Fruit fly (Drosophila melanogaster) whole organism, prepupa: ENCODE results near the gene CG9166.

Experiments used
- Blimp-1 ChIP-seq: fragments of 200-800 bp; sonication (Bioruptor generic); optimal IDR thresholded peaks from 3 replicates; lab custom pipeline; 2017; ENCODE audit warnings: missing biosample characterization, missing genetic modification characterization, mild to moderate bottlenecking, moderate library complexity, missing genetic modification reagents
- CG10631 ChIP-seq: fragments of 200-800 bp; sonication (Bioruptor generic); optimal IDR thresholded peaks from 2 replicates; lab custom pipeline; 2016; ENCODE audit warnings: missing biosample characterization, missing genetic modification characterization
- CG10669 ChIP-seq: fragments of 200-800 bp; sonication (Bioruptor generic); optimal IDR thresholded peaks from 3 replicates; lab custom pipeline; 2018; ENCODE audit warnings: missing biosample characterization, mild to moderate bottlenecking, missing genetic modification characterization, moderate library complexity
- CG11902 ChIP-seq: fragments of 200-800 bp; sonication (Bioruptor generic); optimal IDR thresholded peaks from 3 replicates; lab custom pipeline; 2016; ENCODE audit warnings: missing biosample characterization, missing genetic modification characterization
- CG15336 ChIP-seq: fragments of 200-800 bp; sonication (Bioruptor generic); IDR thresholded peaks from 2 replicates; pipeline ENCODE4 v1.3.6; 2022; ENCODE audit warnings: missing biosample characterization, missing genetic modification characterization
- CG1621 ChIP-seq: fragments of 200-800 bp; sonication (Bioruptor generic); optimal IDR thresholded peaks from 3 replicates; lab custom pipeline; 2018; ENCODE audit warnings: missing biosample characterization, mild to moderate bottlenecking, missing genetic modification characterization
- CG16779 ChIP-seq: fragments of 200-800 bp; sonication (Bioruptor generic); optimal IDR thresholded peaks from 3 replicates; lab custom pipeline; 2017; ENCODE audit warnings: missing biosample characterization, mild to moderate bottlenecking, missing genetic modification characterization
- CG31627 ChIP-seq: fragments of 200-800 bp; sonication (Bioruptor generic); optimal IDR thresholded peaks from 3 replicates; lab custom pipeline; 2016; ENCODE audit warnings: missing biosample characterization, missing genetic modification characterization
- CG3919 ChIP-seq: fragments of 200-800 bp; sonication (Bioruptor generic); optimal IDR thresholded peaks from 3 replicates; lab custom pipeline; 2016; ENCODE audit warnings: missing biosample characterization, missing genetic modification characterization
- CG6276 ChIP-seq: fragments of 200-800 bp; sonication (Bioruptor generic); optimal IDR thresholded peaks from 2 replicates; lab custom pipeline; 2017; ENCODE audit warnings: missing biosample characterization, mild to moderate bottlenecking, missing genetic modification characterization
- CG6792 ChIP-seq: fragments of 200-800 bp; sonication (Bioruptor generic); optimal IDR thresholded peaks from 3 replicates; lab custom pipeline; 2016; ENCODE audit warnings: missing biosample characterization, missing genetic modification characterization
- CG6808 ChIP-seq: fragments of 200-800 bp; sonication (Bioruptor generic); optimal IDR thresholded peaks from 3 replicates; lab custom pipeline; 2017; ENCODE audit warnings: missing biosample characterization, missing genetic modification characterization, mild to moderate bottlenecking, moderate library complexity, missing genetic modification reagents
- CG7368 ChIP-seq: fragments of 200-800 bp; sonication (Bioruptor generic); optimal IDR thresholded peaks from 3 replicates; lab custom pipeline; 2016; ENCODE audit warnings: missing biosample characterization, missing genetic modification characterization
- CG8119 ChIP-seq: fragments of 200-800 bp; sonication (Bioruptor generic); IDR thresholded peaks from 3 replicates; pipeline ENCODE4 v1.3.6; 2022; ENCODE audit warnings: missing biosample characterization, missing genetic modification characterization
- CG8319 ChIP-seq: fragments of 200-800 bp; sonication (Bioruptor generic); optimal IDR thresholded peaks from 3 replicates; lab custom pipeline; 2016; ENCODE audit warnings: missing biosample characterization, missing genetic modification characterization
- CG8632 ChIP-seq: fragments of 200-800 bp; sonication (Bioruptor generic); optimal IDR thresholded peaks from 3 replicates; lab custom pipeline; 2016; ENCODE audit warnings: missing biosample characterization, missing genetic modification characterization
- CG9139 ChIP-seq: fragments of 200-800 bp; sonication (Bioruptor generic); optimal IDR thresholded peaks from 3 replicates; lab custom pipeline; 2017; ENCODE audit warnings: missing biosample characterization, mild to moderate bottlenecking, missing genetic modification characterization
- Eip75B ChIP-seq: fragments of 200-800 bp; sonication (Bioruptor generic); optimal IDR thresholded peaks from 3 replicates; lab custom pipeline; 2016; ENCODE audit warnings: missing biosample characterization, missing genetic modification characterization
- Eip78C ChIP-seq: fragments of 200-800 bp; sonication (Bioruptor generic); peaks from one replicate; lab custom pipeline; 2016; ENCODE audit warnings: missing biosample characterization, missing genetic modification characterization
- Ets21C ChIP-seq: fragments of 200-800 bp; sonication (Bioruptor generic); optimal IDR thresholded peaks from 3 replicates; lab custom pipeline; 2016; ENCODE audit warnings: missing biosample characterization, missing genetic modification characterization
- Hr39 ChIP-seq: fragments of 200-800 bp; sonication (Bioruptor generic); optimal IDR thresholded peaks from 2 replicates; lab custom pipeline; 2016; ENCODE audit warnings: missing biosample characterization, missing genetic modification characterization
- Lpt ChIP-seq: fragments of 200-800 bp; sonication (Bioruptor generic); optimal IDR thresholded peaks from 3 replicates; lab custom pipeline; 2016; ENCODE audit warnings: missing biosample characterization, missing genetic modification characterization
- Met ChIP-seq: fragments of 200-800 bp; sonication (Bioruptor generic); optimal IDR thresholded peaks from 3 replicates; lab custom pipeline; 2016; ENCODE audit warnings: missing biosample characterization, missing genetic modification characterization
- OdsH ChIP-seq: fragments of 200-800 bp; sonication (Bioruptor generic); optimal IDR thresholded peaks from 3 replicates; lab custom pipeline; 2016; ENCODE audit warnings: missing biosample characterization, missing genetic modification characterization
- Smox ChIP-seq: fragments of 200-800 bp; sonication (Bioruptor generic); optimal IDR thresholded peaks from 3 replicates; lab custom pipeline; 2016; ENCODE audit warnings: missing biosample characterization, missing genetic modification characterization
- Sox102F ChIP-seq: fragments of 200-800 bp; sonication (Bioruptor generic); optimal IDR thresholded peaks from 2 replicates; lab custom pipeline; 2016; ENCODE audit warnings: missing biosample characterization, mild to moderate bottlenecking, missing genetic modification characterization
- Sox15 ChIP-seq: fragments of 200-800 bp; sonication (Bioruptor generic); optimal IDR thresholded peaks from 3 replicates; lab custom pipeline; 2016; ENCODE audit warnings: missing biosample characterization, missing genetic modification characterization
- acj6 ChIP-seq: fragments of 200-800 bp; sonication (Bioruptor generic); optimal IDR thresholded peaks from 3 replicates; lab custom pipeline; 2016; ENCODE audit warnings: missing biosample characterization, missing genetic modification characterization
- eg ChIP-seq: fragments of 200-800 bp; sonication (Bioruptor generic); IDR thresholded peaks from 3 replicates; pipeline ENCODE4 v1.3.6; 2022; ENCODE audit warnings: missing biosample characterization, missing genetic modification characterization
- esn ChIP-seq: fragments of 200-800 bp; sonication (Bioruptor generic); optimal IDR thresholded peaks from 2 replicates; lab custom pipeline; 2016; ENCODE audit warnings: missing biosample characterization, mild to moderate bottlenecking, missing genetic modification characterization, moderate library complexity
- fd59A ChIP-seq: fragments of 200-800 bp; sonication (Bioruptor generic); optimal IDR thresholded peaks from 2 replicates; lab custom pipeline; 2017; ENCODE audit warnings: missing biosample characterization, mild to moderate bottlenecking, missing genetic modification characterization, missing genetic modification reagents
- fkh ChIP-seq: fragments of 200-800 bp; sonication (Bioruptor generic); optimal IDR thresholded peaks from 3 replicates; lab custom pipeline; 2017; ENCODE audit warnings: missing biosample characterization, mild to moderate bottlenecking, missing genetic modification characterization, moderate library complexity
- lz ChIP-seq: fragments of 200-800 bp; sonication (Bioruptor generic); optimal IDR thresholded peaks from 3 replicates; lab custom pipeline; 2016; ENCODE audit warnings: missing biosample characterization, missing genetic modification characterization
- pdm3 ChIP-seq: fragments of 200-800 bp; sonication (Bioruptor generic); optimal IDR thresholded peaks from 3 replicates; lab custom pipeline; 2016; ENCODE audit warnings: missing biosample characterization, missing genetic modification characterization
- salr ChIP-seq, 2 experiments: fragments of 200-800 bp; sonication (Bioruptor generic); optimal IDR thresholded peaks; 3 replicates each; lab custom pipeline; 2016 to 2018; ENCODE audit warnings: missing biosample characterization in 2 of 2, missing genetic modification characterization in 2 of 2, mild to moderate bottlenecking in 1 of 2
- spab ChIP-seq: fragments of 200-800 bp; sonication (Bioruptor generic); optimal IDR thresholded peaks from 2 replicates; lab custom pipeline; 2017; ENCODE audit warnings: missing biosample characterization, mild to moderate bottlenecking, missing genetic modification characterization, missing genetic modification reagents
- ss ChIP-seq, 2 experiments: fragments of 200-800 bp; sonication (Bioruptor generic); optimal IDR thresholded peaks; 2 replicates in 1 of 2; 3 replicates in 1 of 2; lab custom pipeline; 2017 to 2018; ENCODE audit warnings: mild to moderate bottlenecking in 2 of 2, missing biosample characterization in 2 of 2, missing genetic modification characterization in 2 of 2, moderate library complexity in 1 of 2
- svp ChIP-seq: fragments of 200-800 bp; sonication (Bioruptor generic); peaks from one replicate; lab custom pipeline; 2016; ENCODE audit warnings: missing biosample characterization, missing genetic modification characterization
- topi ChIP-seq: fragments of 200-800 bp; sonication (Bioruptor generic); optimal IDR thresholded peaks from 3 replicates; lab custom pipeline; 2016; ENCODE audit warnings: missing biosample characterization, missing genetic modification characterization
- vri ChIP-seq: fragments of 200-800 bp; sonication (Bioruptor generic); optimal IDR thresholded peaks from 3 replicates; lab custom pipeline; 2016; ENCODE audit warnings: missing biosample characterization, mild to moderate bottlenecking, missing genetic modification characterization

CG9166 gene

DNA sequence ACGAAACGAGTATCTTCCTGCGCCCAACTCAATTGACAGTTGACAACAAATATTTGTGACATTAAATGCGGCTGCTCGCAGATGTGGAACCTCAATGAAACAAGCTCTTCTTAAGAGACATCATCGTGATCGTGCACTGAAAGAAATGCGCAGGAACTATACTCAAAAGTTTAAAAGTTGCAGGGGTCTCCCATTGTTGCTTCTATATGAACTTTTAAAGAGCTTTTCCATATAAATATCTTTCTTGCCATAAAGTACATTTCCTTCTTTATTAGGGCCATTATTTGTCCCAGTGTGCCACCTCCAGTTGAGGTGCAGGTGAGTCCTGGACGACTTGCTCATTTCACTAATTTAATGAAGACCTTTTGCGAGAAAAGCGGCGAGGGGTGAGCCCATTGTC lies 37.2 kb downstream of the CG9166 start (continued):
- TF ChIP-seq fd59A (GFP tag; lab: Kevin White, UChicago) (peak; percentile 66), Sox15 (peak; percentile 66), fkh (no peak), eg (GFP tag; lab: Robert Waterston, UW) (no peak), vri (GFP tag; lab: Kevin White, UChicago) (peak; percentile 61), CG8319 (peak; percentile 30), esn (GFP tag; lab: Kevin White, UChicago) (peak; percentile 81), CG6276 (GFP tag; lab: Kevin White, UChicago) (no peak), CG10669 (GFP tag; lab: Kevin White, UChicago) (peak; percentile 24), topi (GFP tag; lab: Kevin White, UChicago) (peak; percentile 67), CG6792 (GFP tag; lab: Kevin White, UChicago) (peak; percentile 69), ss (GFP tag; optimal IDR thresholded peaks at IDR 0.05; lab: Kevin White, UChicago) (peak in 1 of 2 experiments; percentile 28), Hr39 (GFP tag; lab: Kevin White, UChicago) (peak; percentile 86), CG8119 (no peak), pdm3 (peak; percentile 71), salr (GFP tag; optimal IDR thresholded peaks at IDR 0.05; lab: Kevin White, UChicago) (peak in 1 of 2 experiments; percentile 49), Ets21C (GFP tag; lab: Kevin White, UChicago) (peak; percentile 66), OdsH (GFP tag; lab: Kevin White, UChicago) (peak; percentile 75), CG15336 (GFP tag; lab: Robert Waterston, UW) (0 out of 2 replicates have a peak, but pooled peaks have one; percentile 10), CG16779 (tag; lab: Kevin White, UChicago) (no peak), CG31627 (GFP tag; lab: Kevin White, UChicago) (peak; percentile 83), Lpt (no peak), lz (GFP tag; lab: Kevin White, UChicago) (peak; percentile 70), CG7368 (GFP tag; lab: Kevin White, UChicago) (peak; percentile 2), CG11902 (GFP tag; lab: Kevin White, UChicago) (peak; percentile 0), Sox102F (GFP tag; lab: Kevin White, UChicago) (peak; percentile 81), Eip78C (GFP tag; lab: Kevin White, UChicago) (peak; percentile 78), CG3919 (GFP tag; lab: Kevin White, UChicago) (peak; percentile 52), CG8632 (GFP tag; lab: Kevin White, UChicago) (peak; percentile 61), CG1621 (tag; lab: Kevin White, UChicago) (peak; percentile 61), Smox (GFP tag; lab: Kevin White, UChicago) (peak; percentile 78), Blimp-1 (GFP tag; lab: Kevin White, UChicago) (peak; percentile 42)

DNA sequence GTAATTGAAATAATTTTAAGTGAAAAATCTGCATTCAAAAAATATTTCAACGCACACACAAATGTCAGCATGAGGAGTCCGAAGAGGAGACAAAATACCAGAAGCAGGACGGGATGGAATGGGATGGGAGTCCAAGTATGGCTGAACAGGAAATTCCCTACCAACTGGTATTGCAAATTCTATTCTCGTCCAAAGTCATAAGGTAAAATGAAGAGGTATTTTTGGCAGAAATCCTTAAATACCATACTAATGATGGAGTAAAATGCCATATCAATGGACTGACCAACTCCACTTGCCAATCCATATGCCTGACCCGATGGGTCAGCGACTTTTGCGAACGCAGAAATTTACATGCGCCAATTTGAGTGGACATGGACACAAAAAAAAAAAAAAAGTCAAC lies 37.9 kb downstream of the CG9166 start:
- no peak for TF ChIP-seq Eip75B (GFP tag; lab: Kevin White, UChicago)
- TF ChIP-seq CG10631 = peak; percentile 11
- TF ChIP-seq CG31627 (GFP tag; lab: Kevin White, UChicago) = peak; percentile 32
- TF ChIP-seq Met (GFP tag; lab: Kevin White, UChicago) = peak; percentile 34
- peak; percentile 80 for TF ChIP-seq Eip78C (GFP tag; lab: Kevin White, UChicago)
- TF ChIP-seq fkh = no peak
- TF ChIP-seq spab (GFP tag; lab: Kevin White, UChicago) = no peak
- peak; percentile 27 for TF ChIP-seq Ets21C (GFP tag; lab: Kevin White, UChicago)
- peak; percentile 14 for TF ChIP-seq vri (GFP tag; lab: Kevin White, UChicago)
- TF ChIP-seq acj6 (GFP tag; lab: Kevin White, UChicago) = peak; percentile 13
- peak; percentile 19 for TF ChIP-seq Sox102F (GFP tag; lab: Kevin White, UChicago)
- peak; percentile 17 for TF ChIP-seq lz (GFP tag; lab: Kevin White, UChicago)
- peak; percentile 54 for TF ChIP-seq Hr39 (GFP tag; lab: Kevin White, UChicago)
- no peak for TF ChIP-seq Lpt
- TF ChIP-seq topi (GFP tag; lab: Kevin White, UChicago) = peak; percentile 26
- peak; percentile 18 for TF ChIP-seq pdm3
- TF ChIP-seq CG9139 (GFP tag; lab: Kevin White, UChicago) = no peak
- TF ChIP-seq Smox (GFP tag; lab: Kevin White, UChicago) = peak; percentile 35
- TF ChIP-seq esn (GFP tag; lab: Kevin White, UChicago) = peak; percentile 45
- TF ChIP-seq svp (GFP tag; lab: Kevin White, UChicago) = peak; percentile 88
- no peak for TF ChIP-seq CG6808 (GFP tag; lab: Kevin White, UChicago)
